Fruit fly (Drosophila melanogaster) whole organism, wandering third instar larva: ENCODE measurements around the gene CG32187.

Source experiments
- Abd-B ChIP-seq: fragments of >200 bp; optimal IDR thresholded peaks from 2 replicates; lab custom pipeline; 2017; ENCODE audit warnings: missing biosample characterization, missing genetic modification characterization
- CG32264 ChIP-seq: fragments of 200-800 bp; sonication (Bioruptor generic); optimal IDR thresholded peaks from 2 replicates; lab custom pipeline; 2016; ENCODE audit warnings: missing biosample characterization, missing genetic modification characterization
- CG9705 ChIP-seq: fragments of 200-800 bp; sonication (Bioruptor generic); optimal IDR thresholded peaks from 2 replicates; lab custom pipeline; 2018; ENCODE audit warnings: missing biosample characterization, mild to moderate bottlenecking, missing genetic modification characterization
- CrebA ChIP-seq: fragments of 200-800 bp; sonication (Bioruptor generic); optimal IDR thresholded peaks from 2 replicates; lab custom pipeline; 2016; ENCODE audit warnings: missing biosample characterization, mild to moderate bottlenecking, missing genetic modification characterization, borderline replicate concordance
- Dfd ChIP-seq: fragments of >200 bp; optimal IDR thresholded peaks from 2 replicates; lab custom pipeline; 2017; ENCODE audit warnings: missing biosample characterization, missing genetic modification characterization
- Dif ChIP-seq: fragments of 200-275, 200-300 bp; sonication (Bioruptor generic); optimal IDR thresholded peaks from 2 replicates; lab custom pipeline; 2018; ENCODE audit warnings: missing biosample characterization, missing genetic modification characterization; ENCODE audit not compliant: partially characterized antibody
- GATAd ChIP-seq: sonication (Bioruptor generic); optimal IDR thresholded peaks from 2 replicates; lab custom pipeline; 2016; ENCODE audit warnings: missing biosample characterization, missing genetic modification characterization
- HLH106 ChIP-seq: fragments of 200-800 bp; optimal IDR thresholded peaks from 3 replicates; lab custom pipeline; 2019; ENCODE audit warnings: missing biosample characterization, mild to moderate bottlenecking, missing genetic modification characterization, moderate library complexity
- Hnf4 ChIP-seq: fragments of 200-800 bp; sonication (Bioruptor generic); optimal IDR thresholded peaks from 2 replicates; lab custom pipeline; 2016; ENCODE audit warnings: missing biosample characterization, mild to moderate bottlenecking, missing genetic modification characterization
- Hr78 ChIP-seq: fragments of >200 bp; optimal IDR thresholded peaks from 2 replicates; lab custom pipeline; 2017; ENCODE audit warnings: missing biosample characterization, missing genetic modification characterization
- Hr83 ChIP-seq: fragments of 200-300 bp; sonication (Bioruptor generic); optimal IDR thresholded peaks from 2 replicates; lab custom pipeline; 2016; ENCODE audit warnings: missing biosample characterization, mild to moderate bottlenecking, missing genetic modification characterization, moderate library complexity; ENCODE audit not compliant: poor library complexity, severe bottlenecking
- Jra ChIP-seq: sonication (Bioruptor generic); optimal IDR thresholded peaks from 2 replicates; lab custom pipeline; 2016; ENCODE audit warnings: missing biosample characterization, missing genetic modification characterization
- Mio ChIP-seq: sonication (Bioruptor generic); optimal IDR thresholded peaks from 2 replicates; lab custom pipeline; 2016; ENCODE audit warnings: missing biosample characterization, missing genetic modification characterization
- Myc ChIP-seq: fragments of >200 bp; optimal IDR thresholded peaks from 2 replicates; lab custom pipeline; 2017
- N ChIP-seq: fragments of >200 bp; optimal IDR thresholded peaks from 2 replicates; lab custom pipeline; 2018; ENCODE audit warnings: missing biosample characterization, missing external identifiers, missing genetic modification characterization
- OdsH ChIP-seq: fragments of 200-800 bp; sonication (Bioruptor generic); optimal IDR thresholded peaks from 2 replicates; lab custom pipeline; 2016; ENCODE audit warnings: missing biosample characterization, mild to moderate bottlenecking, missing genetic modification characterization
- Rel ChIP-seq, 2 experiments: fragments of 200-800 bp; sonication (Bioruptor generic) in 1 of 2; optimal IDR thresholded peaks; 2 replicates in 1 of 2; 3 replicates in 1 of 2; lab custom pipeline; 2016 to 2019; ENCODE audit warnings: mild to moderate bottlenecking in 2 of 2, missing biosample characterization in 2 of 2, missing genetic modification characterization in 2 of 2, moderate library complexity in 1 of 2
- Sp1 ChIP-seq: fragments of 200-800 bp; sonication (Bioruptor generic); optimal IDR thresholded peaks from 3 replicates; lab custom pipeline; 2019; ENCODE audit warnings: missing biosample characterization, mild to moderate bottlenecking, missing genetic modification characterization, moderate library complexity
- Vsx2 ChIP-seq: fragments of 200-300, 225-300 bp; sonication (Bioruptor generic); optimal IDR thresholded peaks from 2 replicates; lab custom pipeline; 2018; ENCODE audit warnings: missing biosample characterization, missing genetic modification characterization; ENCODE audit not compliant: partially characterized antibody
- br ChIP-seq: fragments of 200-800 bp; sonication (Bioruptor generic); optimal IDR thresholded peaks from 2 replicates; lab custom pipeline; 2016; ENCODE audit warnings: missing biosample characterization, missing genetic modification characterization
- brk ChIP-seq: fragments of 200-800 bp; sonication (Bioruptor generic); optimal IDR thresholded peaks from 2 replicates; lab custom pipeline; 2016; ENCODE audit warnings: missing biosample characterization, mild to moderate bottlenecking, missing genetic modification characterization
- dl ChIP-seq, 2 experiments: fragments of 175-275, 200-275 bp in 1 of 2; fragments of 200-275 bp in 1 of 2; sonication (Bioruptor generic); optimal IDR thresholded peaks; lab custom pipeline; 2018; ENCODE audit warnings: mild to moderate bottlenecking in 2 of 2, missing biosample characterization in 2 of 2, missing genetic modification characterization in 2 of 2, moderate library complexity in 2 of 2; ENCODE audit not compliant: partially characterized antibody in 2 of 2, insufficient read depth in 1 of 2
- dmrt93B ChIP-seq: fragments of 200-800 bp; sonication (Bioruptor generic); optimal IDR thresholded peaks from 2 replicates; lab custom pipeline; 2018; ENCODE audit warnings: missing biosample characterization, mild to moderate bottlenecking, missing genetic modification characterization
- dsf ChIP-seq: sonication (Bioruptor generic); optimal IDR thresholded peaks from 2 replicates; lab custom pipeline; 2016; ENCODE audit warnings: missing biosample characterization, missing genetic modification characterization, borderline replicate concordance
- ey ChIP-seq: fragments of 200-800 bp; sonication (Bioruptor generic); optimal IDR thresholded peaks from 2 replicates; lab custom pipeline; 2016; ENCODE audit warnings: missing biosample characterization, missing genetic modification characterization
- foxo ChIP-seq, 2 experiments: fragments of 200-800 bp; sonication (Bioruptor generic); optimal IDR thresholded peaks; 2 replicates in 1 of 2; 3 replicates in 1 of 2; lab custom pipeline; 2016 to 2017; ENCODE audit warnings: missing biosample characterization in 2 of 2, missing genetic modification characterization in 2 of 2
- fru ChIP-seq: fragments of 200-800 bp; sonication (Bioruptor generic); optimal IDR thresholded peaks from 3 replicates; lab custom pipeline; 2016; ENCODE audit warnings: missing biosample characterization, mild to moderate bottlenecking, missing genetic modification characterization
- h ChIP-seq: fragments of 200-800 bp; sonication (Bioruptor generic); optimal IDR thresholded peaks from 3 replicates; lab custom pipeline; 2016; ENCODE audit warnings: missing biosample characterization, mild to moderate bottlenecking, missing genetic modification characterization
- jim ChIP-seq: fragments of 175-275, 200-325 bp; sonication (Bioruptor generic); optimal IDR thresholded peaks from 2 replicates; lab custom pipeline; 2016; ENCODE audit warnings: missing biosample characterization, mild to moderate bottlenecking, missing genetic modification characterization
- lola ChIP-seq: fragments of >200 bp; optimal IDR thresholded peaks from 2 replicates; lab custom pipeline; 2017; ENCODE audit warnings: missing biosample characterization, missing genetic modification characterization
- pan ChIP-seq: fragments of >200 bp; optimal IDR thresholded peaks from 2 replicates; lab custom pipeline; 2017
- psq ChIP-seq: fragments of 200-800 bp; sonication (Bioruptor generic); optimal IDR thresholded peaks from 3 replicates; lab custom pipeline; 2017; ENCODE audit warnings: missing biosample characterization, mild to moderate bottlenecking, missing genetic modification characterization, moderate library complexity
- rgr ChIP-seq: fragments of 200-800 bp; sonication (Bioruptor generic); optimal IDR thresholded peaks from 3 replicates; lab custom pipeline; 2016; ENCODE audit warnings: missing biosample characterization, mild to moderate bottlenecking, missing genetic modification characterization
- sage ChIP-seq: fragments of 200-800 bp; sonication (Bioruptor generic); optimal IDR thresholded peaks from 2 replicates; lab custom pipeline; 2016; ENCODE audit warnings: missing biosample characterization, mild to moderate bottlenecking, missing genetic modification characterization
- sv ChIP-seq: fragments of 200-800 bp; sonication (Bioruptor generic); optimal IDR thresholded peaks from 3 replicates; lab custom pipeline; 2016; ENCODE audit warnings: missing biosample characterization, missing genetic modification characterization
- tai ChIP-seq: sonication (Bioruptor generic); optimal IDR thresholded peaks from 2 replicates; lab custom pipeline; 2016; ENCODE audit warnings: missing biosample characterization, missing genetic modification characterization
- usp ChIP-seq: fragments of >200 bp; optimal IDR thresholded peaks from 2 replicates; lab custom pipeline; 2017; ENCODE audit warnings: missing biosample characterization, missing genetic modification characterization
- woc ChIP-seq: sonication (Bioruptor generic); optimal IDR thresholded peaks from 2 replicates; lab custom pipeline; 2016; ENCODE audit warnings: missing biosample characterization, mild to moderate bottlenecking, missing genetic modification characterization

CG32187 gene

DNA sequence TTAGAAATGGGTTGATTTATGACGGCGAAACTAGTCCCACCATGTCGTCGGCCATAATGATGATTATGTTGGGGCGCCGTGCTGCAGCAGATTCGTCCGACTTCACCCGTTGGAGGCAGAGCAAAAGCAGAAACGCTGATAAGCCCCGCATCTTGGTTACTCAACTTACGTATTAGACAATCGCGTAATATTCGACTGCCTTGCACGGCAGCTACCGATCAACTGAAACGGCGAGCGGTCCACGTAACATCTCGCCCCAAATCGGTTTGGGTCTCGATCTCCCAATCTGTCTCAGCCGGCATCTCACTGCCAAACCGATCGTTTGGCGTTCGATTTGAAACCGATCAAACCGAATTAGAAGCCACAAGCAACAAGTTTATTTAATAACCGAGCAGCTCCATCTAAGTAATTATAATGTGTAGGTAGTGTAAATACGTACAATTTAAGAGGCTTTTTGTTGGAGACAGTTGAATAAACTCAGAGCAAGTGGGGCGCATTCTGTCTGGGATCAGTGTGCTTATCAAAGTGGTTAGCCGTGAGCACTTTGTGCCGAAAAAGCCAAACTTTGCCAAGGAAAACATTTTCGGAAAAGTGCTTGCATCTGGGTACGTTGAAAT, 2.5 kb upstream of the CG32187 start, which contains the start of gene CG32191:
Gene CG32191 (minus strand): TSS at position 550 of the 617 bp plus-strand sequence.
- no peak for TF ChIP-seq woc

DNA sequence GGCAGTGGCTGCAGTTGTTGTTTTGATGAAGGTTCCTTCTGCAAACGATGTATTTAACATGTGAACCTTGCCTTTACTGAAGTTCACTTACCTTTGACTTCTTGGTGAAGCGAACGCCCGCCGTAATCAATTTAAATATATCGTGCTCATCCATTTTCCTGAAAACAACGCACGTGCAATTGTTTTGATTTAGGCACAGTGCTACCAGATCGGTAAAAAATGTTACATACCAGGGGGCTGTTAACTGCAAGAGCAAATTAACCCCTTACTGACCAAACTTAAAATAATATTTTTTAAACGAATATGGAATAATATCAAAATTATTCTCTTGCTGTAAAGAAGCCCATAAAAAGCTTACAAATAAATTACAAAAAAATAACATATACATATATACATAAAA, 1.7 kb downstream of the CG32187 start, which contains the start of gene ais:
Gene ais (minus strand): TSS at position 205 of the 400 bp plus-strand sequence.
- TF ChIP-seq brk (GFP tag; lab: Kevin White, UChicago) (no peak), Abd-B (no peak), psq (GFP tag; lab: Kevin White, UChicago) (peak; percentile 3), Myc (lab: Kevin White, UChicago) (peak; percentile 61), rgr (GFP tag; lab: Kevin White, UChicago) (peak; percentile 36), foxo (GFP tag; optimal IDR thresholded peaks at IDR 0.05; lab: Kevin White, UChicago) (peak in 1 of 2 experiments; percentile 44)

- TF ChIP-seq fru (GFP tag; lab: Kevin White, UChicago) (peak; percentile 18), dl (GFP tag; optimal IDR thresholded peaks at IDR 0.05; lab: Kevin White, UChicago; ENCODE audit: insufficient read depth in 1 of 2, partially characterized antibody in 2 of 2) (no peak), brk (GFP tag; lab: Kevin White, UChicago) (no peak), HLH106 (no peak), ey (GFP tag; lab: Kevin White, UChicago) (no peak), psq (GFP tag; lab: Kevin White, UChicago) (no peak), sv (GFP tag; lab: Kevin White, UChicago) (peak; percentile 26), Hr83 (GFP tag; lab: Kevin White, UChicago) (peak; percentile 70), Sp1 (GFP tag; lab: Kevin White, UChicago) (no peak), Jra (no peak), Myc (lab: Kevin White, UChicago) (peak; percentile 85), rgr (GFP tag; lab: Kevin White, UChicago) (peak; percentile 54), dsf (no peak), GATAd (GFP tag; lab: Kevin White, UChicago) (peak; percentile 26), tai (GFP tag; lab: Kevin White, UChicago) (no peak), N (GFP tag; lab: Kevin White, UChicago) (no peak), foxo (GFP tag; optimal IDR thresholded peaks at IDR 0.05; lab: Kevin White, UChicago) (peak in 1 of 2 experiments; percentile 46), Dif (GFP tag; lab: Kevin White, UChicago) (no peak), Hnf4 (GFP tag; lab: Kevin White, UChicago) (no peak), CG9705 (GFP tag; lab: Kevin White, UChicago) (peak; percentile 27), Mio (GFP tag; lab: Kevin White, UChicago) (no peak), h (GFP tag; lab: Kevin White, UChicago) (peak; percentile 55), CG32264 (no peak), woc (peak; percentile 93), Abd-B (no peak), sage (GFP tag; lab: Kevin White, UChicago) (no peak), br (GFP tag; lab: Kevin White, UChicago) (peak; percentile 1), dmrt93B (GFP tag; lab: Kevin White, UChicago) (no peak), Vsx2 (GFP tag; lab: Kevin White, UChicago) (no peak), Rel (GFP tag; optimal IDR thresholded peaks at IDR 0.05; lab: Kevin White, UChicago) (no peak), Rel (tag; optimal IDR thresholded peaks at IDR 0.05; lab: Kevin White, UChicago) (peak; percentile 94), CrebA (GFP tag; lab: Kevin White, UChicago) (peak; percentile 25), pan (lab: Kevin White, UChicago) (no peak), Hr78 (no peak), jim (GFP tag; lab: Kevin White, UChicago) (peak; percentile 5), Dfd (no peak), lola (no peak), usp (GFP tag; lab: Kevin White, UChicago) (no peak), OdsH (GFP tag; lab: Kevin White, UChicago) (no peak)
Observed at dm6 chr3L:17802107-17802506, 4.1 kb downstream of the CG32187 start, which contains the start of gene NUCB1. NUCB1 (minus strand) TSS chr3L:17802279.
